Worm (Caenorhabditis elegans) whole organism, late embryonic: ENCODE measurements around the gene sri-32.

Experiments
- C38D4.7 ChIP-seq: fragments of 200-800 bp; sonication (Bioruptor generic); optimal IDR thresholded peaks from 2 replicates; lab custom pipeline; 2018; ENCODE audit warnings: mild to moderate bottlenecking, missing genetic modification characterization, moderate library complexity, missing compliant biosample characterization
- ama-1 ChIP-seq: fragments of 150-350 bp; optimal IDR thresholded peaks from 2 replicates; lab custom pipeline; 2014
- ceh-19 ChIP-seq: fragments of 200-800 bp; sonication (Bioruptor generic); optimal IDR thresholded peaks from 2 replicates; lab custom pipeline; 2018; ENCODE audit warnings: mild to moderate bottlenecking, missing genetic modification characterization, missing compliant biosample characterization
- ceh-2 ChIP-seq: sonication (generic microtip); optimal IDR thresholded peaks from 2 replicates; lab custom pipeline; 2016; ENCODE audit warnings: missing genotype, missing genetic modification characterization, missing compliant biosample characterization
- ceh-22 ChIP-seq: sonication (generic microtip); optimal IDR thresholded peaks from 2 replicates; lab custom pipeline; 2017; ENCODE audit warnings: missing biosample characterization, missing genetic modification characterization
- ceh-24 ChIP-seq: sonication (generic microtip); optimal IDR thresholded peaks from 2 replicates; lab custom pipeline; 2016; ENCODE audit warnings: mild to moderate bottlenecking, missing genetic modification characterization, missing compliant biosample characterization
- ceh-30 ChIP-seq: fragments of 150-350 bp; optimal IDR thresholded peaks from 2 replicates; lab custom pipeline; 2014; ENCODE audit warnings: missing biosample characterization, missing genetic modification characterization
- ceh-31 ChIP-seq: sonication (generic microtip); optimal IDR thresholded peaks from 2 replicates; lab custom pipeline; 2016; ENCODE audit warnings: missing genetic modification characterization, missing compliant biosample characterization
- dmd-4 ChIP-seq: sonication (generic microtip); optimal IDR thresholded peaks from 2 replicates; lab custom pipeline; 2016; ENCODE audit warnings: borderline replicate concordance, missing genetic modification characterization, missing compliant biosample characterization
- elt-2 ChIP-seq: sonication (generic microtip); optimal IDR thresholded peaks from 2 replicates; lab custom pipeline; 2016; ENCODE audit warnings: missing genetic modification reagents, missing genetic modification characterization, missing compliant biosample characterization
- ets-4 ChIP-seq: sonication (generic microtip); optimal IDR thresholded peaks from 2 replicates; lab custom pipeline; 2016; ENCODE audit warnings: missing genetic modification characterization, missing compliant biosample characterization
- fkh-10 ChIP-seq: fragments of 150-350 bp; optimal IDR thresholded peaks from 2 replicates; lab custom pipeline; 2014; ENCODE audit warnings: missing biosample characterization, missing genetic modification reagents, missing genetic modification characterization
- fkh-6 ChIP-seq: sonication (generic microtip); optimal IDR thresholded peaks from 2 replicates; lab custom pipeline; 2016; ENCODE audit warnings: missing genetic modification characterization, missing compliant biosample characterization
- hlh-13 ChIP-seq: fragments of 200-800 bp; sonication (Bioruptor generic); optimal IDR thresholded peaks from 2 replicates; lab custom pipeline; 2018; ENCODE audit warnings: mild to moderate bottlenecking, missing genetic modification characterization, missing compliant biosample characterization
- hlh-15 ChIP-seq: sonication (generic microtip); optimal IDR thresholded peaks from 2 replicates; lab custom pipeline; 2016; ENCODE audit warnings: missing genetic modification characterization, missing compliant biosample characterization
- hlh-30 ChIP-seq: sonication (generic microtip); optimal IDR thresholded peaks from 2 replicates; lab custom pipeline; 2017; ENCODE audit warnings: antibody characterized with exemption, missing genetic modification characterization, missing compliant biosample characterization; ENCODE audit not compliant: insufficient read depth
- hlh-6 ChIP-seq: sonication (generic microtip); optimal IDR thresholded peaks from 2 replicates; lab custom pipeline; 2016; ENCODE audit warnings: missing genotype, missing genetic modification characterization, missing compliant biosample characterization
- lim-6 ChIP-seq: sonication (generic microtip); optimal IDR thresholded peaks from 2 replicates; lab custom pipeline; 2016; ENCODE audit warnings: missing genetic modification characterization, missing compliant biosample characterization
- lin-11 ChIP-seq: fragments of 200-800 bp; sonication (Bioruptor generic); optimal IDR thresholded peaks from 2 replicates; lab custom pipeline; 2018; ENCODE audit warnings: mild to moderate bottlenecking, missing genetic modification characterization, missing compliant biosample characterization
- nfya-1 ChIP-seq: sonication (generic microtip); optimal IDR thresholded peaks from 2 replicates; lab custom pipeline; 2017; ENCODE audit warnings: missing genetic modification characterization, mild to moderate bottlenecking, missing compliant biosample characterization, antibody characterized with exemption, moderate library complexity
- nhr-11 ChIP-seq: fragments of 150-350 bp; optimal IDR thresholded peaks from 2 replicates; lab custom pipeline; 2014; ENCODE audit warnings: missing biosample characterization, missing genetic modification characterization
- nhr-232 ChIP-seq: sonication (generic microtip); optimal IDR thresholded peaks from 2 replicates; lab custom pipeline; 2016; ENCODE audit warnings: missing genetic modification characterization, missing compliant biosample characterization
- npax-4 ChIP-seq: sonication (generic microtip); optimal IDR thresholded peaks from 2 replicates; lab custom pipeline; 2016; ENCODE audit warnings: missing genetic modification characterization, missing compliant biosample characterization
- odd-2 ChIP-seq: sonication (generic microtip); optimal IDR thresholded peaks from 2 replicates; lab custom pipeline; 2017; ENCODE audit warnings: antibody characterized with exemption, mild to moderate bottlenecking, missing genetic modification characterization, missing compliant biosample characterization
- pag-3 ChIP-seq: sonication (generic microtip); optimal IDR thresholded peaks from 2 replicates; lab custom pipeline; 2016; ENCODE audit warnings: missing compliant biosample characterization, missing genetic modification characterization, borderline replicate concordance
- pax-1 ChIP-seq: fragments of 150-350 bp; optimal IDR thresholded peaks from 2 replicates; lab custom pipeline; 2014; ENCODE audit warnings: missing biosample characterization, missing genetic modification characterization
- pha-4 ChIP-seq: fragments of 150-350 bp; optimal IDR thresholded peaks from 2 replicates; lab custom pipeline; 2018; ENCODE audit warnings: missing biosample characterization, missing genetic modification reagents, missing genetic modification characterization
- pqm-1 ChIP-seq: sonication (generic microtip); optimal IDR thresholded peaks from 2 replicates; lab custom pipeline; 2016; ENCODE audit warnings: missing genetic modification characterization, missing compliant biosample characterization
- sox-2 ChIP-seq: fragments of 200-800 bp; sonication (Bioruptor generic); IDR thresholded peaks from 2 replicates; pipeline ENCODE4 v1.3.6; 2022; ENCODE audit warnings: missing genetic modification reagents, missing genetic modification characterization, missing compliant biosample characterization
- syd-9 ChIP-seq: sonication (generic microtip); optimal IDR thresholded peaks from 2 replicates; lab custom pipeline; 2016; ENCODE audit warnings: mild to moderate bottlenecking, missing genetic modification characterization, moderate library complexity, missing compliant biosample characterization
- tbx-2 ChIP-seq: sonication (generic microtip); optimal IDR thresholded peaks from 2 replicates; lab custom pipeline; 2016; ENCODE audit warnings: missing genetic modification characterization, missing compliant biosample characterization
- tbx-7 ChIP-seq: sonication (generic microtip); optimal IDR thresholded peaks from 2 replicates; lab custom pipeline; 2016; ENCODE audit warnings: missing genotype, missing genetic modification characterization, missing compliant biosample characterization
- unc-3 ChIP-seq, 2 experiments: fragments of 200-800 bp in 1 of 2; sonication (Bioruptor generic) in 1 of 2; sonication (generic microtip) in 1 of 2; conservative IDR thresholded peaks in 1 of 2; optimal IDR thresholded peaks in 1 of 2; 2 replicates each; pipeline versions ENCODE4 v1.3.6 to Lab custom; 2016 to 2022; ENCODE audit warnings: missing compliant biosample characterization in 2 of 2, missing genetic modification characterization in 2 of 2, missing genetic modification reagents in 1 of 2
- unc-42 ChIP-seq: sonication (generic microtip); optimal IDR thresholded peaks from 2 replicates; lab custom pipeline; 2016; ENCODE audit warnings: missing genotype, missing genetic modification characterization, missing compliant biosample characterization
- unc-55 ChIP-seq: sonication (generic microtip); optimal IDR thresholded peaks from 2 replicates; lab custom pipeline; 2017; ENCODE audit warnings: missing biosample characterization, missing genetic modification reagents, missing genetic modification characterization
- unc-86 ChIP-seq: sonication (generic microtip); optimal IDR thresholded peaks from 2 replicates; lab custom pipeline; 2016; ENCODE audit warnings: missing genetic modification characterization, missing compliant biosample characterization

The sri-32 gene

ce11 chrII:3112313-3112712, 42.0 kb downstream of the sri-32 start, which contains the start of gene Y25C1A.2:
Gene Y25C1A.2, plus strand, starts transcription at chrII:3112613.
- no peak for TF ChIP-seq elt-2 (tag; lab: Kevin White, UChicago)
- no peak for TF ChIP-seq nfya-1
- TF ChIP-seq ceh-2 (tag; lab: Kevin White, UChicago): no peak
- no peak for TF ChIP-seq npax-4 (tag; lab: Kevin White, UChicago)
- TF ChIP-seq fkh-6 (tag; lab: Kevin White, UChicago): no peak
- no peak for TF ChIP-seq unc-3 (GFP tag; conservative IDR thresholded peaks at IDR 0.05; lab: Robert Waterston, UW)
- no peak for TF ChIP-seq unc-3 (tag; optimal IDR thresholded peaks at IDR 0.05; lab: Kevin White, UChicago)
- no peak for TF ChIP-seq pax-1 (tag; lab: Kevin White, UChicago)
- TF ChIP-seq hlh-30: no peak
- TF ChIP-seq ama-1 (lab: Kevin White, UChicago): no peak

DNA sequence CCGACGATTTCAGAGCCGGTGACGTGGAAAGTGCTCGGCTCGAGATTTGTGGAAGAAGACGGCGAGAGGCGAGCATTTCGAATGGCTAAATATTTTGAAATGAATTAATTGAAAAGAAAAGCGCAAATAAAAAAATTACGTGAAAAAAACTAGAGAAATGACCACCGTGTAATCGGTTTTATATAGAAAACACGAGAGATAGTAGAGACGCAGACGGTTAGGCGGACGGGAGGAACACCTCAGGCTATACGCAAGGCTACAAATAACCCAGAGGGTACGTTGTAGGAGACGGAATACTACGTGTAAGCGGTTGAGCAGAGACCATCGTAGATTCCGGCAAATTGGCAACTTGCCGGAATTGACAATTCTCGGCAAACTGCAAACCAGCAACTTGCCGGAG, 43.1 kb downstream of the sri-32 start, which contains the start of gene Y25C1A.13:
Y25C1A.13 (minus strand) TSS at position 101 of the 400 bp plus-strand sequence.
- TF ChIP-seq npax-4 (tag; lab: Kevin White, UChicago): no peak
- TF ChIP-seq ceh-30 (tag; lab: Kevin White, UChicago): no peak
- TF ChIP-seq ceh-2 (tag; lab: Kevin White, UChicago): no peak
- no peak for TF ChIP-seq C38D4.7 (GFP tag; lab: Kevin White, UChicago)
- no peak for TF ChIP-seq fkh-6 (tag; lab: Kevin White, UChicago)
- no peak for TF ChIP-seq hlh-15
- TF ChIP-seq odd-2 (tag; lab: Kevin White, UChicago): no peak
- no peak for TF ChIP-seq fkh-10 (GFP tag; lab: Kevin White, UChicago)
- no peak for TF ChIP-seq ets-4 (tag; lab: Kevin White, UChicago)
- no peak for TF ChIP-seq ceh-31
- TF ChIP-seq unc-3 (GFP tag; conservative IDR thresholded peaks at IDR 0.05; lab: Robert Waterston, UW): no peak
- TF ChIP-seq unc-3 (tag; optimal IDR thresholded peaks at IDR 0.05; lab: Kevin White, UChicago): no peak
- no peak for TF ChIP-seq pha-4

DNA sequence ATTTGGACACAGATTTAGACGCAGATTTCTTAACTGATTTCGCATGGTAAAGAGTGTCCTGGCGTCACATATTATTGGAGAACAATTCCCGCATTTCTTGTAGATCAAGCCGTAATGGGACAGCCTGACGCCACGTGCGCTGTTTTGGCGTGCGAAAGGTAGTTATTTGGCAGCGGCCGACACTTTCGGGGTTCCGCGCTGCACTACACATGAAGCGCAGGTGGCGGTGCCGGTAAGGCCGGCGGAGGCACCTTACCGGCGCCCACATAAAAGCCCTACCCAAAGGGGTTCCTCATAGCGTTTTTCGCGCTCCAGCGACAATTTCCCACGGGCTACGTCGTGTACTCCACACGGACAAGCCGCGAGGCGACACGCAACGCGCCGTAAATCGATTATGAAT, 44.2 kb downstream of the sri-32 start:
- no peak for TF ChIP-seq sox-2 (GFP tag; lab: Robert Waterston, UW)
- no peak for TF ChIP-seq unc-3 (GFP tag; conservative IDR thresholded peaks at IDR 0.05; lab: Robert Waterston, UW)
- no peak for TF ChIP-seq unc-3 (tag; optimal IDR thresholded peaks at IDR 0.05; lab: Kevin White, UChicago)
- no peak for TF ChIP-seq pqm-1
- no peak for TF ChIP-seq nhr-11 (tag; lab: Kevin White, UChicago)
- no peak for TF ChIP-seq hlh-30
- no peak for TF ChIP-seq ceh-19 (GFP tag; lab: Kevin White, UChicago)
- TF ChIP-seq ceh-22 (tag; lab: Kevin White, UChicago): no peak
- TF ChIP-seq pha-4: no peak
- TF ChIP-seq lim-6 (tag; lab: Kevin White, UChicago): no peak
- TF ChIP-seq hlh-6: no peak
- TF ChIP-seq dmd-4 (tag; lab: Kevin White, UChicago): no peak
- TF ChIP-seq tbx-7 (tag; lab: Kevin White, UChicago): no peak
- TF ChIP-seq unc-42 (tag; lab: Kevin White, UChicago): no peak
- TF ChIP-seq unc-55 (GFP tag; lab: Kevin White, UChicago): no peak
- no peak for TF ChIP-seq ceh-2 (tag; lab: Kevin White, UChicago)
- no peak for TF ChIP-seq fkh-10 (GFP tag; lab: Kevin White, UChicago)
- no peak for TF ChIP-seq unc-86 (tag; lab: Kevin White, UChicago)
- TF ChIP-seq pag-3 (tag; lab: Kevin White, UChicago): no peak
- TF ChIP-seq tbx-2 (tag; lab: Kevin White, UChicago): no peak

DNA sequence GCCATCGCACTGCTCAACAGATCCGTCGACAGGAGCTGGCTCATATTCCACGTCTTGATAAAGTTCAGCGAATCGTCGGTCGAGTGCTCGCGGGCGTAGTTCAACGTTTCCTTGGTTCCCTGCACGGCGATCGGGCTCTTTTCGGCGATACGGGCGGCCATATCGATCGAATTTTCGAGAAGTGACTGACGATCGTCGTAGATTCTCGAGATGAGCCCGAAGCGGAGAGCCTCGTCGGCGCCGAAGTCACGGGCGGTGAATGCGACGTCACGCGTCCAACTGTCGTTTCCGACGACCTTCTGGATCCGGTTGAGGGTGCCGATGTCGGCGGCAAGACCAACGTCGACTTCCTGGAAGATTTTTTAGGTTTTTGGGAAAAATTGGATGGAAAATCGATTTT, 44.8 kb downstream of the sri-32 start:
- TF ChIP-seq hlh-13: no peak
- no peak for TF ChIP-seq lin-11
- no peak for TF ChIP-seq syd-9 (tag; lab: Kevin White, UChicago)

DNA sequence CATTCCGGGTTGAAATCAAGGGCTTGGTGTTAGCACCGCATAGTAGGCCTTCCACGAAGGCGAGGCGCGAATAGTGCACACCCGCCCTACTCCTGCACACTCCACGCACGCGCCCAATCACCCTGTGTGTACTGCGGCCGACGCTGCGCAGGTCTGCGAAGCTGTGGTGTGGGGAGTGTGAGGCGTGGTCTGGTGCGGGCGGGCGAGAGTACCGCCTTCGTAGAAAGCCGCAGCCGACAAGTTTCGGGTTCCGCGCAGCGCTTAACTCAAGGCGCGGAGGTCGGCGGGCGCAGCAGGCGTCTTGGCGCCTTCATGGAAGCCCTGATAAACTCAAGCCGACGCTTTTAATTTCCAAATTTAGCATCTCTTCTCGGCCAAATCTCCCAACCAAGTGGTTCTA, 46.2 kb downstream of the sri-32 start:
- TF ChIP-seq nhr-232 (tag; lab: Kevin White, UChicago) (no peak), hlh-6 (peak; percentile 34), ceh-24 (tag; lab: Kevin White, UChicago) (no peak)
